Worm (Caenorhabditis elegans) whole organism, L3 larva: ENCODE data around the gene C02E7.10.

Experiments
- R02D3.7 ChIP-seq: fragments of 150-350 bp; optimal IDR thresholded peaks from 2 replicates; lab custom pipeline; 2014; ENCODE audit warnings: missing biosample characterization, missing genetic modification characterization
- aly-2 ChIP-seq: fragments of 150-350 bp; optimal IDR thresholded peaks from 2 replicates; lab custom pipeline; 2014; ENCODE audit warnings: missing biosample characterization, missing genetic modification characterization
- ama-1 ChIP-seq: fragments of 150-350 bp; optimal IDR thresholded peaks from 2 replicates; lab custom pipeline; 2018
- ceh-28 ChIP-seq: fragments of 150-350 bp; optimal IDR thresholded peaks from 2 replicates; lab custom pipeline; 2014; ENCODE audit warnings: missing biosample characterization, missing genetic modification reagents, missing genetic modification characterization
- ceh-82 ChIP-seq: fragments of 150-350 bp; optimal IDR thresholded peaks from 2 replicates; lab custom pipeline; 2014; ENCODE audit warnings: missing biosample characterization, missing genetic modification characterization
- ceh-9 ChIP-seq: sonication (generic microtip); optimal IDR thresholded peaks from 2 replicates; lab custom pipeline; 2018; ENCODE audit warnings: missing biosample characterization, missing genetic modification characterization
- daf-12 ChIP-seq: fragments of 150-350 bp; optimal IDR thresholded peaks from 2 replicates; lab custom pipeline; 2014; ENCODE audit warnings: missing biosample characterization, missing genetic modification reagents, missing genetic modification characterization
- egl-27 ChIP-seq: sonication (generic microtip); optimal IDR thresholded peaks from 4 replicates; lab custom pipeline; 2017; ENCODE audit warnings: missing biosample characterization, missing genetic modification reagents, missing genetic modification characterization
- elt-1 ChIP-seq: fragments of 150-350 bp; optimal IDR thresholded peaks from 2 replicates; lab custom pipeline; 2014; ENCODE audit warnings: missing biosample characterization, missing genetic modification characterization
- elt-2 ChIP-seq: sonication (generic microtip); optimal IDR thresholded peaks from 2 replicates; lab custom pipeline; 2016; ENCODE audit warnings: missing genetic modification reagents, mild to moderate bottlenecking, missing genetic modification characterization, missing compliant biosample characterization
- elt-3 ChIP-seq, 3 experiments: fragments of 150-350 bp in 1 of 3; sonication (generic microtip) in 2 of 3; optimal IDR thresholded peaks; 2 replicates in 2 of 3; 4 replicates in 1 of 3; lab custom pipeline; 2014 to 2017; ENCODE audit warnings: missing biosample characterization in 3 of 3, missing genetic modification characterization in 3 of 3
- eor-1 ChIP-seq, 2 experiments: fragments of 150-350 bp; optimal IDR thresholded peaks; 2 replicates each; lab custom pipeline; 2014 to 2018; ENCODE audit warnings: missing biosample characterization in 2 of 2, missing genetic modification characterization in 2 of 2
- fkh-10 ChIP-seq: sonication (generic microtip); optimal IDR thresholded peaks from 2 replicates; lab custom pipeline; 2017; ENCODE audit warnings: missing biosample characterization, missing genetic modification reagents, missing genetic modification characterization
- fos-1 ChIP-seq: fragments of 150-350 bp; optimal IDR thresholded peaks from 2 replicates; lab custom pipeline; 2014; ENCODE audit warnings: missing biosample characterization, missing genetic modification characterization
- hmg-11 ChIP-seq: sonication (generic microtip); optimal IDR thresholded peaks from 2 replicates; lab custom pipeline; 2016; ENCODE audit warnings: missing genetic modification characterization, missing compliant biosample characterization
- jun-1 ChIP-seq: fragments of 150-350 bp; optimal IDR thresholded peaks from 2 replicates; lab custom pipeline; 2014; ENCODE audit warnings: missing biosample characterization, missing genetic modification reagents, missing genetic modification characterization
- lin-15B ChIP-seq: fragments of 150-350 bp; optimal IDR thresholded peaks from 2 replicates; lab custom pipeline; 2014; ENCODE audit warnings: missing biosample characterization, missing genetic modification characterization
- lin-39 ChIP-seq: fragments of 150-350 bp; optimal IDR thresholded peaks from 2 replicates; lab custom pipeline; 2018; ENCODE audit warnings: missing biosample characterization, missing genetic modification reagents, missing genetic modification characterization
- nhr-11 ChIP-seq: fragments of 150-350 bp; optimal IDR thresholded peaks from 2 replicates; lab custom pipeline; 2014; ENCODE audit warnings: missing biosample characterization, missing genetic modification characterization
- nhr-12 ChIP-seq: fragments of 150-350 bp; optimal IDR thresholded peaks from 2 replicates; lab custom pipeline; 2014; ENCODE audit warnings: missing biosample characterization, missing genetic modification characterization
- nhr-237 ChIP-seq: fragments of 150-350 bp; optimal IDR thresholded peaks from 2 replicates; lab custom pipeline; 2014; ENCODE audit warnings: missing biosample characterization, missing genetic modification characterization
- nhr-25 ChIP-seq: sonication (generic microtip); optimal IDR thresholded peaks from 2 replicates; lab custom pipeline; 2017; ENCODE audit warnings: missing biosample characterization, missing genetic modification characterization
- nhr-28 ChIP-seq: fragments of 150-350 bp; optimal IDR thresholded peaks from 2 replicates; lab custom pipeline; 2014; ENCODE audit warnings: missing biosample characterization, missing genetic modification characterization
- nhr-67 ChIP-seq: fragments of 150-350 bp; optimal IDR thresholded peaks from 2 replicates; lab custom pipeline; 2014; ENCODE audit warnings: missing biosample characterization, missing genetic modification characterization
- pha-4 ChIP-seq: fragments of 150-350 bp; optimal IDR thresholded peaks from 2 replicates; lab custom pipeline; 2014; ENCODE audit warnings: missing biosample characterization, missing genetic modification reagents, missing genetic modification characterization
- pqm-1 ChIP-seq: fragments of 150-350 bp; optimal IDR thresholded peaks from 2 replicates; lab custom pipeline; 2017; ENCODE audit warnings: missing biosample characterization, missing genetic modification characterization, inconsistent platforms
- sea-2 ChIP-seq: fragments of 150-350 bp; sonication (generic microtip); optimal IDR thresholded peaks from 4 replicates; lab custom pipeline; 2014; ENCODE audit warnings: missing biosample characterization, missing genetic modification reagents, missing genetic modification characterization
- skn-1 ChIP-seq: fragments of 150-350 bp; optimal IDR thresholded peaks from 2 replicates; lab custom pipeline; 2014; ENCODE audit warnings: missing biosample characterization, missing genetic modification characterization
- snpc-4 ChIP-seq: fragments of 150-350 bp; optimal IDR thresholded peaks from 2 replicates; lab custom pipeline; 2014; ENCODE audit warnings: missing biosample characterization, missing genetic modification characterization
- tbx-2 ChIP-seq: sonication (generic microtip); optimal IDR thresholded peaks from 2 replicates; lab custom pipeline; 2016; ENCODE audit warnings: mild to moderate bottlenecking, missing genetic modification characterization, missing compliant biosample characterization
- unc-39 ChIP-seq: sonication (generic microtip); optimal IDR thresholded peaks from 4 replicates; lab custom pipeline; 2017; ENCODE audit warnings: missing biosample characterization, missing genetic modification characterization
- unc-62 ChIP-seq: fragments of 150-350 bp; sonication (generic microtip); optimal IDR thresholded peaks from 4 replicates; lab custom pipeline; 2014; ENCODE audit warnings: missing biosample characterization, missing genetic modification reagents, missing genetic modification characterization
- ztf-11 ChIP-seq: fragments of 150-350 bp; optimal IDR thresholded peaks from 2 replicates; lab custom pipeline; 2014; ENCODE audit warnings: missing biosample characterization, missing genetic modification characterization
- ztf-4 ChIP-seq: fragments of 150-350 bp; optimal IDR thresholded peaks from 2 replicates; lab custom pipeline; 2014; ENCODE audit warnings: missing biosample characterization, missing genetic modification characterization

C02E7.10 gene

DNA sequence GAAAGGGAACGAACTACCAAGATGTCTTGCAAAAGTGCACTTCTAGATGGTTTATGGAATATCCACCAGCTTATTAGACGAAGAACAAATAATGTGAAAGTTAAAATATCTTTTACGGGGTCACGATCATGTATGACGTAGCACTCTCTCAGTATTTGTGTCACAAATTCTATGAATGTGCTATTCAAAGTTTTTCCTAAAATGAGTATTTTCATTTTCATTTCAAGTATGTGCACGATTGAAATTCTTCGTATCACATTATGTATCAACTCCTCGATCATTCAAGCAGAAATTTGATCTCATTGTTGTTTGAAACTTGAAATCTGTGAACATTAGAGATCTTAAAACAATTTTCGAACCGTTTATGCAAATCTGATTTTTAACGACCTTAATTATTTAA is 44.7 kb upstream of the C02E7.10 start:
- TF ChIP-seq skn-1 (tag; lab: Kevin White, UChicago) (no peak), lin-15B (tag; lab: Kevin White, UChicago) (no peak), pqm-1 (tag; lab: Kevin White, UChicago) (no peak), fkh-10 (GFP tag; lab: Kevin White, UChicago) (no peak)

DNA sequence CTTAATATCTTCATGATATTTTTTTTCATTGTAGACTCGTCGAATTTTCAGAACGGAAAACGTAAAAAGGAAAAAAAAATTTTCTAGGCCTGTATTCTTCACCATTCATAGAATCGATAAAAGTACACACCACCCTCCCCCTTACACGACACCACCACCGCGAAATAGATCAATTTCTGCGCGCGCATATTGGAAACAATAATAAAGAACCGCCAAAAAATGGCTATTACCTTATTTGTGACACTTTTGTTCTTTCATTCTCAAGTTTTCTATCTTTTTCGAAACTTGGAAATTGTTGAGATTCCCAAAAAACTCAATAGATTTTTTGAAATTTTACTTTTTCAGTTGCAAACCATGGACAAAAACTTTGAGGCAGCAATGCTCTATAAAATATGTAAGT is 42.3 kb upstream of the C02E7.10 start, which contains the start of gene F26G5.1:
Gene F26G5.1 (plus strand): TSS at position 339 of the 400 bp plus-strand sequence.
- TF ChIP-seq nhr-28 (tag; lab: Kevin White, UChicago), result no peak
- no peak for TF ChIP-seq nhr-237
- TF ChIP-seq ztf-11 (tag; lab: Kevin White, UChicago), result no peak
- no peak for TF ChIP-seq ztf-4 (tag; lab: Kevin White, UChicago)
- no peak for TF ChIP-seq elt-2 (tag; lab: Kevin White, UChicago)
- no peak for TF ChIP-seq aly-2 (tag; lab: Kevin White, UChicago)
- TF ChIP-seq ceh-9 (tag; lab: Kevin White, UChicago), result no peak
- TF ChIP-seq elt-3 (tag; optimal IDR thresholded peaks at IDR 0.05; lab: Kevin White, UChicago), result no peak
- no peak for TF ChIP-seq nhr-25
- no peak for TF ChIP-seq unc-39

DNA sequence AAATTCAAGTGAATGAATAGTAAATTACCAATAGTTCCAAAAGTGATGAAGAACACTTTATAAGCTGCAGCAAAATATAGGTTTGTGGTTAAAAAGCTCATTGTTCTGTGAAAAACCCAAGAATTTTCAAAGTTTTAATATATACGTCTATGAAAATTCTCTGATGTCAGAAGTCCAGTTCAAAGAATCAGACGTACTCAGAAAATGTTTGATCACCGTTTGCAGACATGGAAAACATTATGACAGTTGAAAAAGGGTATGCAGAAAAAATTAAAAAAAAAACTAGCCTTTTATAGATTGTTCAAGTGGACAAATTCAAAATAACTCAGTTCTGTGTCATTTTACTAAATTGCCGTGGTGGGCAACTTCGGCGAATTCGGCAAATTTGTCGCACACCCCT is 41.8 kb upstream of the C02E7.10 start, which contains the start of gene srsx-10:
Gene srsx-10 (minus strand): TSS at position 101 of the 400 bp plus-strand sequence.
- TF ChIP-seq ceh-28 (tag; lab: Kevin White, UChicago), result no peak
- TF ChIP-seq ama-1 (lab: Kevin White, UChicago), result no peak
- no peak for TF ChIP-seq R02D3.7 (tag; lab: Kevin White, UChicago)
- no peak for TF ChIP-seq nhr-25
- no peak for TF ChIP-seq lin-39 (tag; lab: Kevin White, UChicago)
- TF ChIP-seq elt-1 (tag; lab: Kevin White, UChicago), result no peak
- no peak for TF ChIP-seq jun-1 (tag; lab: Kevin White, UChicago)
- no peak for TF ChIP-seq sea-2
- TF ChIP-seq ceh-9 (tag; lab: Kevin White, UChicago), result no peak
- no peak for TF ChIP-seq nhr-11 (tag; lab: Kevin White, UChicago)
- TF ChIP-seq fos-1, result no peak

DNA sequence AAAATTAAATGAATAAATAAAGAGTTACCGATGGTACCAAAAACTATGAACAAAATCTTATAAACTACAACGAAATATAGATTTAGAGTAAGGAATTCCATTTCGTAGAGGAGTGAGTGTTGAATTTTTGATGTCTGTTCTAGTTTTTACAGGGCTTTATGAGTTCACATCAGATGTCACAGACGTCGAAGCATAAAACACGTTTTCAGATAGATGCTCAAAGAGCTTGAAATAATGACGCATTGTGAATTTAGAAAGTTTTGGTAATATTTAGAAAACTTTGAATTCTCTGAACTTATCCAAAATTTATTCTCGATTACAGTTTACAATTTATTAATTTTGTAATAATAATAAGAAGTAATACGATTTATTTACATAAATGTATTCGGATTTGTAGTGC is 40.1 kb upstream of the C02E7.10 start, which contains the start of gene srsx-9:
Gene srsx-9 (minus strand): TSS at position 101 of the 400 bp plus-strand sequence.
- TF ChIP-seq ama-1 (lab: Kevin White, UChicago) (no peak), nhr-25 (no peak), pha-4 (tag; lab: Kevin White, UChicago) (no peak), unc-62 (no peak), nhr-67 (tag; lab: Kevin White, UChicago) (no peak), ceh-9 (tag; lab: Kevin White, UChicago) (no peak)

DNA sequence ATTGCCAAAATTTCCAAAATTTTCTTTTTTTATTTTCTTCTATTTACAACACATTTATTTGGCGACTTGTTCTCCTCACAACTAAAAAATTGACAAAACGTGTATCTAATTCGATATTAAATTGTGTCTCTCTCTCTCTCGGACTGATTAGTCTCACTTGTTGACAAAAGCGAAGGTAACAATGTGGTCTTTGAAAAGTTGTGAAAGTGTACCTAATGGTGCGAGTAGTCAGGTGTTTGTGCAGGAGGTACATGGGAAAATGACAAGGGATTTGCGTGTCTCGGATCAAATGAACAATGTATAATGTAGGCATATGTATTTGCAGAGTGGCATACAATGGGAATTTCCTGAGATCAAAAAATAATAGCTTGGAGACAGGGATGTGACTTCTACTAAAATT is 36.7 kb upstream of the C02E7.10 start:
- TF ChIP-seq elt-3 (tag; optimal IDR thresholded peaks at IDR 0.05; lab: Kevin White, UChicago), result no peak
- TF ChIP-seq pha-4 (tag; lab: Kevin White, UChicago), result peak; percentile 87
- no peak for TF ChIP-seq eor-1 (tag; optimal IDR thresholded peaks at IDR 0.05; lab: Kevin White, UChicago)
- TF ChIP-seq egl-27 (tag; lab: Kevin White, UChicago), result no peak
- no peak for TF ChIP-seq nhr-12 (tag; lab: Kevin White, UChicago)
- TF ChIP-seq pqm-1 (tag; lab: Kevin White, UChicago), result peak; percentile 14

DNA sequence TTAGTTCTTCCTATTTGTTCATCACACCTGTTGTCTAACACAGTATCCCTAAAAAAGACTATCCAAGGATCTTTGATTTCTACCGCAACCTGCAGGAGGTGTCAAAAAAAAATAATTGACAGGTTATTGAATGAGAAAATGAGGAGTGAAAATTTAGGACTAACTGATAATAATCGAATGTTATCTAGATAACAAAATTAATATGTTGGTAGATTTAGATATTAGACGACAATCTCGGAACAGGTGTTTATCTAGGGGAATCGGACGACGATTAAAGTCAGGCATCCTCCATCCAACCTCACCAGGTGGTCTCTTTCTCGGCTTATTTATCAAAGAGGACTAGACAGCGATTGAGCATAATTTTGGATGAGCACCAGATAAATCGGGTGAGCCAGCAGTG is 35.9 kb upstream of the C02E7.10 start:
- TF ChIP-seq ztf-11 (tag; lab: Kevin White, UChicago) (no peak), unc-39 (no peak), elt-2 (tag; lab: Kevin White, UChicago) (no peak), nhr-28 (tag; lab: Kevin White, UChicago) (no peak), nhr-25 (no peak)

DNA sequence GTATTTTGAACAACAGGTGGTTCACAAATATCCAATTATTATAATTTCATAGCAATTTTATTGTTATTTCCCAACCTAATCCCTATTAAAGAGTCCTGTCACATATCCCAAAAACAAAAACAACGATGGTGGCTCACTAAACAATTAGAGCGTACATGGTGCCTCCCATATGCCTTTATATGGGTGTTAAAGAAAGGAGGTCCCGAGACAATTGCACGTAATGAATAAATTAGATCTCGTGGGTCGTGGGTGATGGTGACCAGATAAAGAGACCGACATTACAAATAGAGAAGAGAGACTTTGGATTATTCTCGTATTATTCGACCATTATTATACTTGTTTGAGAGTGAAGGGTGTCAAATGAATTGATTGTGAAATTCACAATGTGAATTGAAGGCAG is 34.4 kb upstream of the C02E7.10 start:
- TF ChIP-seq snpc-4 (tag; lab: Kevin White, UChicago), result no peak
- no peak for TF ChIP-seq fkh-10 (GFP tag; lab: Kevin White, UChicago)
- TF ChIP-seq daf-12 (tag; lab: Kevin White, UChicago), result no peak
- TF ChIP-seq nhr-12 (tag; lab: Kevin White, UChicago), result no peak
- TF ChIP-seq tbx-2 (tag; lab: Kevin White, UChicago), result no peak
- TF ChIP-seq elt-2 (tag; lab: Kevin White, UChicago), result no peak
- no peak for TF ChIP-seq nhr-25
- no peak for TF ChIP-seq ceh-82 (tag; lab: Kevin White, UChicago)
- TF ChIP-seq hmg-11 (tag; lab: Kevin White, UChicago), result no peak
- TF ChIP-seq sea-2, result no peak
